Worm (Caenorhabditis elegans) whole organism, young adult: Measurements from ENCODE around the gene F49E12.8.
A peak's percentile ranks its signal among the peaks of the same experiment; 100 is the strongest.

Source experiments
- B0035.1 ChIP-seq: sonication (generic microtip); optimal IDR thresholded peaks from 2 replicates; lab custom pipeline; 2016; ENCODE audit warnings: missing genetic modification characterization, mild to moderate bottlenecking, missing compliant biosample characterization, missing genotype, missing genetic modification reagents
- C06A6.2 ChIP-seq: fragments of 200-800 bp; sonication (Bioruptor generic); conservative IDR thresholded peaks from 2 replicates; pipeline ENCODE4 v1.3.6; 2022; ENCODE audit warnings: missing genetic modification characterization, missing compliant biosample characterization
- F10E7.11 ChIP-seq: sonication (generic microtip); optimal IDR thresholded peaks from 2 replicates; lab custom pipeline; 2017; ENCODE audit warnings: mild to moderate bottlenecking, missing genetic modification characterization, moderate library complexity, missing compliant biosample characterization
- F22D6.2 ChIP-seq: sonication (generic microtip); optimal IDR thresholded peaks from 2 replicates; lab custom pipeline; 2016; ENCODE audit warnings: mild to moderate bottlenecking, missing genetic modification characterization, missing compliant biosample characterization
- F49E8.2 ChIP-seq: sonication (generic microtip); optimal IDR thresholded peaks from 3 replicates; lab custom pipeline; 2017; ENCODE audit warnings: missing genetic modification characterization, mild to moderate bottlenecking, missing compliant biosample characterization, antibody characterized with exemption, moderate library complexity; ENCODE audit not compliant: insufficient read depth
- F55B11.4 ChIP-seq: sonication (generic microtip); optimal IDR thresholded peaks from 2 replicates; lab custom pipeline; 2016; ENCODE audit warnings: missing compliant biosample characterization, missing genetic modification characterization, borderline replicate concordance; ENCODE audit not compliant: insufficient read depth
- F57A8.1 ChIP-seq: fragments of 200-800 bp; sonication (Bioruptor generic); optimal IDR thresholded peaks from 2 replicates; lab custom pipeline; 2018; ENCODE audit warnings: mild to moderate bottlenecking, missing genetic modification characterization, moderate library complexity, missing compliant biosample characterization
- F57C9.4 ChIP-seq: sonication (generic microtip); optimal IDR thresholded peaks from 2 replicates; lab custom pipeline; 2017; ENCODE audit warnings: mild to moderate bottlenecking, missing genetic modification characterization, missing compliant biosample characterization
- K12H6.12 ChIP-seq: fragments of 200-800 bp; sonication (Bioruptor generic); optimal IDR thresholded peaks from 2 replicates; lab custom pipeline; 2018; ENCODE audit warnings: mild to moderate bottlenecking, missing genetic modification characterization, missing compliant biosample characterization
- T07F8.4 ChIP-seq: sonication (generic microtip); optimal IDR thresholded peaks from 2 replicates; lab custom pipeline; 2016; ENCODE audit warnings: mild to moderate bottlenecking, missing genetic modification characterization, moderate library complexity, missing compliant biosample characterization
- Y79H2A.3 ChIP-seq: fragments of 200-800 bp; sonication (Bioruptor generic); conservative IDR thresholded peaks from 2 replicates; pipeline ENCODE4 v1.3.6; 2022; ENCODE audit warnings: missing genetic modification reagents, missing genetic modification characterization, missing compliant biosample characterization
- akir-1 ChIP-seq: fragments of 200-800 bp; sonication (Bioruptor generic); optimal IDR thresholded peaks from 2 replicates; lab custom pipeline; 2018; ENCODE audit warnings: mild to moderate bottlenecking, missing genetic modification characterization, moderate library complexity, missing compliant biosample characterization
- aptf-2 ChIP-seq: fragments of 200-800 bp; sonication (Bioruptor generic); conservative IDR thresholded peaks from 2 replicates; pipeline ENCODE4 v1.3.6; 2022; ENCODE audit warnings: missing genetic modification reagents, missing genetic modification characterization, missing compliant biosample characterization
- atf-7 ChIP-seq: sonication (generic microtip); optimal IDR thresholded peaks from 2 replicates; lab custom pipeline; 2017; ENCODE audit warnings: mild to moderate bottlenecking, missing genetic modification characterization, missing compliant biosample characterization
- attf-5 ChIP-seq: fragments of 200-800 bp; sonication (Bioruptor generic); optimal IDR thresholded peaks from 2 replicates; lab custom pipeline; 2018; ENCODE audit warnings: mild to moderate bottlenecking, missing genetic modification characterization, missing compliant biosample characterization
- ceh-27 ChIP-seq: fragments of 200-800 bp; sonication (Bioruptor generic); optimal IDR thresholded peaks from 2 replicates; lab custom pipeline; 2018; ENCODE audit warnings: mild to moderate bottlenecking, missing genetic modification characterization, moderate library complexity, missing compliant biosample characterization
- chd-7 ChIP-seq: sonication (generic microtip); optimal IDR thresholded peaks from 2 replicates; lab custom pipeline; 2016; ENCODE audit warnings: mild to moderate bottlenecking, missing genetic modification characterization, moderate library complexity, missing compliant biosample characterization
- dpl-1 ChIP-seq: fragments of 150-350 bp; optimal IDR thresholded peaks from 2 replicates; lab custom pipeline; 2014; ENCODE audit warnings: missing biosample characterization, missing genetic modification reagents, missing genetic modification characterization
- egl-18 ChIP-seq: fragments of 200-800 bp; sonication (Bioruptor generic); IDR thresholded peaks from 2 replicates; pipeline ENCODE4 v1.3.6; 2022; ENCODE audit warnings: missing genetic modification reagents, missing genetic modification characterization, missing compliant biosample characterization
- egrh-3 ChIP-seq: fragments of 200-800 bp; sonication (Bioruptor generic); IDR thresholded peaks from 2 replicates; pipeline ENCODE4 v1.3.6; 2022; ENCODE audit warnings: missing genetic modification reagents, missing genetic modification characterization, missing compliant biosample characterization
- hmg-1.2 ChIP-seq: fragments of 200-800 bp; sonication (Bioruptor generic); IDR thresholded peaks from 2 replicates; pipeline ENCODE4 v1.3.6; 2022; ENCODE audit warnings: missing genetic modification reagents, missing genetic modification characterization, missing compliant biosample characterization
- hrde-1 ChIP-seq: sonication (generic microtip); optimal IDR thresholded peaks from 2 replicates; lab custom pipeline; 2016; ENCODE audit warnings: missing genetic modification characterization, mild to moderate bottlenecking, missing compliant biosample characterization, moderate library complexity, missing genotype, missing genetic modification reagents, borderline replicate concordance
- hsf-1 ChIP-seq: fragments of 200-800 bp; sonication (Bioruptor generic); IDR thresholded peaks from 2 replicates; pipeline ENCODE4 v1.3.6; 2022; ENCODE audit warnings: missing genetic modification reagents, missing genetic modification characterization, missing compliant biosample characterization
- lag-1 ChIP-seq: fragments of 200-800 bp; sonication (Bioruptor generic); IDR thresholded peaks from 2 replicates; pipeline ENCODE4 v1.3.6; 2022; ENCODE audit warnings: missing genetic modification reagents, missing genetic modification characterization, missing compliant biosample characterization
- lir-1 ChIP-seq: fragments of 200-800 bp; sonication (Bioruptor generic); conservative IDR thresholded peaks from 2 replicates; pipeline ENCODE4 v1.3.6; 2022; ENCODE audit warnings: missing genetic modification reagents, missing genetic modification characterization, missing compliant biosample characterization
- lsl-1 ChIP-seq: fragments of 200-800 bp; sonication (Bioruptor generic); optimal IDR thresholded peaks from 2 replicates; lab custom pipeline; 2018; ENCODE audit warnings: mild to moderate bottlenecking, missing genetic modification characterization, moderate library complexity, missing compliant biosample characterization
- madf-8 ChIP-seq: fragments of 200-800 bp; sonication (Bioruptor generic); conservative IDR thresholded peaks from 2 replicates; pipeline ENCODE4 v1.3.6; 2022; ENCODE audit warnings: missing genetic modification reagents, missing genetic modification characterization, missing compliant biosample characterization
- mes-4 ChIP-seq: sonication (generic microtip); optimal IDR thresholded peaks from 2 replicates; lab custom pipeline; 2016; ENCODE audit warnings: missing genotype, missing genetic modification characterization, missing compliant biosample characterization
- nfya-2 ChIP-seq: fragments of 200-800 bp; sonication (Bioruptor generic); IDR thresholded peaks from 2 replicates; pipeline ENCODE4 v1.3.6; 2022; ENCODE audit warnings: missing genetic modification reagents, missing genetic modification characterization, missing compliant biosample characterization
- nhr-179 ChIP-seq: sonication (generic microtip); optimal IDR thresholded peaks from 2 replicates; lab custom pipeline; 2016; ENCODE audit warnings: mild to moderate bottlenecking, missing genetic modification characterization, missing compliant biosample characterization
- nhr-27 ChIP-seq: fragments of 200-800 bp; sonication (Bioruptor generic); optimal IDR thresholded peaks from 2 replicates; lab custom pipeline; 2018; ENCODE audit warnings: mild to moderate bottlenecking, missing genetic modification characterization, moderate library complexity, missing compliant biosample characterization
- nhr-80 ChIP-seq: sonication (generic microtip); optimal IDR thresholded peaks from 2 replicates; lab custom pipeline; 2016; ENCODE audit warnings: missing genetic modification characterization, missing compliant biosample characterization
- nhr-90 ChIP-seq: sonication (generic microtip); optimal IDR thresholded peaks from 2 replicates; lab custom pipeline; 2016; ENCODE audit warnings: missing genotype, mild to moderate bottlenecking, missing genetic modification characterization, missing compliant biosample characterization
- pha-4 ChIP-seq: fragments of 150-350 bp; sonication (generic microtip); optimal IDR thresholded peaks from 2 replicates; lab custom pipeline; 2014; ENCODE audit warnings: missing biosample characterization, missing genetic modification reagents, missing genetic modification characterization
- rec-8 ChIP-seq, 2 experiments: sonication (generic microtip); optimal IDR thresholded peaks; 2 replicates each; lab custom pipeline; 2016; ENCODE audit warnings: mild to moderate bottlenecking in 2 of 2, missing genetic modification characterization in 2 of 2, missing genetic modification reagents in 2 of 2, missing genotype in 2 of 2, missing biosample characterization in 1 of 2, missing compliant biosample characterization in 1 of 2, moderate library complexity in 1 of 2
- repo-1 ChIP-seq: sonication (generic microtip); optimal IDR thresholded peaks from 2 replicates; lab custom pipeline; 2017; ENCODE audit warnings: mild to moderate bottlenecking, missing genetic modification characterization, missing compliant biosample characterization
- snpc-1.3 ChIP-seq: sonication (generic microtip); optimal IDR thresholded peaks from 2 replicates; lab custom pipeline; 2017; ENCODE audit warnings: missing genetic modification characterization, mild to moderate bottlenecking, missing compliant biosample characterization, antibody characterized with exemption, moderate library complexity, missing genotype, missing genetic modification reagents; ENCODE audit not compliant: insufficient read depth
- snpc-4 ChIP-seq, 5 experiments: fragments of 150-350 bp in 1 of 5; sonication (generic microtip) in 4 of 5; optimal IDR thresholded peaks; 2 replicates each; lab custom pipeline; 2014 to 2018; ENCODE audit warnings: missing genetic modification characterization in 5 of 5, missing biosample characterization in 3 of 5, antibody characterized with exemption in 2 of 5, mild to moderate bottlenecking in 2 of 5, missing compliant biosample characterization in 2 of 5, missing genotype in 2 of 5, moderate library complexity in 2 of 5, missing genetic modification reagents in 1 of 5
- somi-1 ChIP-seq: fragments of 200-800 bp; sonication (Bioruptor generic); optimal IDR thresholded peaks from 2 replicates; lab custom pipeline; 2018; ENCODE audit warnings: mild to moderate bottlenecking, missing genetic modification characterization, missing compliant biosample characterization
- tlf-1 ChIP-seq: fragments of 200-800 bp; sonication (Bioruptor generic); optimal IDR thresholded peaks from 2 replicates; lab custom pipeline; 2018; ENCODE audit warnings: mild to moderate bottlenecking, missing genetic modification characterization, missing compliant biosample characterization
- unc-130 ChIP-seq: sonication (generic microtip); optimal IDR thresholded peaks from 2 replicates; lab custom pipeline; 2016; ENCODE audit warnings: missing genetic modification reagents, missing genetic modification characterization, missing compliant biosample characterization
- unc-62 ChIP-seq: fragments of 150-350 bp; optimal IDR thresholded peaks from 2 replicates; lab custom pipeline; 2014; ENCODE audit warnings: missing biosample characterization, missing genetic modification reagents, missing genetic modification characterization
- ztf-22 ChIP-seq: fragments of 200-800 bp; sonication (Bioruptor generic); optimal IDR thresholded peaks from 2 replicates; lab custom pipeline; 2018; ENCODE audit warnings: mild to moderate bottlenecking, missing genetic modification characterization, moderate library complexity, missing compliant biosample characterization
- ztf-25 ChIP-seq: fragments of 200-800 bp; sonication (Bioruptor generic); IDR thresholded peaks from 2 replicates; pipeline ENCODE4 v1.3.6; 2022; ENCODE audit warnings: missing genetic modification reagents, missing genetic modification characterization, missing compliant biosample characterization
- ztf-6 ChIP-seq: fragments of 200-800 bp; sonication (Bioruptor generic); IDR thresholded peaks from 2 replicates; pipeline ENCODE4 v1.3.6; 2022; ENCODE audit warnings: missing genetic modification reagents, missing genetic modification characterization, missing compliant biosample characterization

The F49E12.8 gene

DNA sequence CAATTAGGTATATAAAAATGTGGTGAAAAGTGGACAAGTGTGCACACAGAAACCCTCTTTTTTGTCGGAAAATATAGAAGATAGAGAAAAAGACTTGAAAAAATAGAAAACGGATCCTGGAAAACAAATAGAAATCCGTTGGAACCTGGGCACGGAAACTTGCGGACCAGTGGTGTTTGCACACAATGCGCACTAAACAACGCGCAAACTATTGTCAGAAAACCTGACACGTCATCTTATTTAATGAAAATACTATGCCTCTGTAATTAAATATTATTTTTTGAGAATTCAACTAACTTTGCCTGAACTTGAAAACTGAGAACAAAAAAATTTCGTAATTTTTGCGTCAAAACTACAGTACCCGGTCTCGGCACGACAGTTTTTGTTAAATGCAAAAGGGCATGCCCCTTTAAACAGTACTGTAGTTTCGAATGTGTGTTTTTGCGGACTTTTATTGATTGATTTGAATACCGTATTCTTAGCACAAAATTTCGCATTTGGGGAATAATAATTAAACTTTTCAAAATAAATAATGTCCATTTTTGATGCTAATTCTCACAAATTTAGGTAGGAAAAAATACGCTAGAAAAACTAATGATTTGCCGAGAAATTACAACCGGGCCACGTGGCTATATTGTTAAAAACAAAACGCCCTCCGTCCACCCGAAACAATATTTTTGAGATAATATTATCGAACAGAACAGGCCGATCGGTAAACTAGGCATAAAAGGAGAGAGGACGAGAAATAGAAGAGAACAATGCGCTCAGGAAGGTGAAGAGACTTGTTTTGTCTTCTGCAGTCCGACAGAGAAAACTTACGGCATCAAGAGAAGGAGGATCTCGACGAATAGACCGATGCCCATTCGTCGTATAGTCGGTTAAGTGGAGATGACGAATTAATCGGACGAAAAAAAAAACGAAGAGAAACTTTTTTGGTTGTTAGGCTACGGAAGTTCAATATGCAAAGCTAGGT, 35.1 kb upstream of the F49E12.8 start (continued):
- TF ChIP-seq F49E8.2 (tag; lab: Kevin White, UChicago), result peak; percentile 72
- TF ChIP-seq snpc-4 (GFP tag; optimal IDR thresholded peaks at IDR 0.05; lab: Kevin White, UChicago), result no peak
- no peak for TF ChIP-seq snpc-4 (tag; optimal IDR thresholded peaks at IDR 0.05; lab: Kevin White, UChicago)
- no peak for TF ChIP-seq T07F8.4 (tag; lab: Kevin White, UChicago)
- no peak for TF ChIP-seq lag-1
- TF ChIP-seq F55B11.4 (tag; lab: Kevin White, UChicago), result no peak
- peak; percentile 98 for TF ChIP-seq lsl-1 (GFP tag; lab: Kevin White, UChicago)
- TF ChIP-seq ztf-22, result no peak
- no peak for TF ChIP-seq rec-8 (tag; optimal IDR thresholded peaks at IDR 0.05; lab: Kevin White, UChicago)
- no peak for TF ChIP-seq attf-5 (GFP tag; lab: Kevin White, UChicago)
- TF ChIP-seq ztf-25 (GFP tag; lab: Robert Waterston, UW), result no peak
- TF ChIP-seq F57A8.1 (GFP tag; lab: Kevin White, UChicago), result no peak
- no peak for TF ChIP-seq akir-1 (GFP tag; lab: Kevin White, UChicago)
- no peak for TF ChIP-seq lir-1 (GFP tag; lab: Robert Waterston, UW)
- TF ChIP-seq hmg-1.2 (GFP tag; lab: Robert Waterston, UW), result peak; percentile 15; the same call in 1 of the 2 replicates
- TF ChIP-seq ztf-6 (GFP tag; lab: Robert Waterston, UW), result no peak
- no peak for TF ChIP-seq nfya-2 (GFP tag; lab: Robert Waterston, UW)
- no peak for TF ChIP-seq F10E7.11 (tag; lab: Kevin White, UChicago)
- TF ChIP-seq K12H6.12 (tag; lab: Kevin White, UChicago), result no peak
- TF ChIP-seq chd-7 (tag; lab: Kevin White, UChicago), result no peak
- no peak for TF ChIP-seq ceh-27 (GFP tag; lab: Kevin White, UChicago)
- TF ChIP-seq aptf-2 (GFP tag; lab: Robert Waterston, UW), result no peak
- TF ChIP-seq tlf-1 (GFP tag; lab: Kevin White, UChicago), result no peak
- no peak for TF ChIP-seq F22D6.2 (tag; lab: Kevin White, UChicago)
- no peak for TF ChIP-seq pha-4 (tag; lab: Kevin White, UChicago)
- no peak for TF ChIP-seq atf-7 (tag; lab: Kevin White, UChicago)
- TF ChIP-seq nhr-179 (tag; lab: Kevin White, UChicago), result no peak
- no peak for TF ChIP-seq Y79H2A.3 (GFP tag; lab: Robert Waterston, UW)
- TF ChIP-seq nhr-80 (tag; lab: Kevin White, UChicago), result no peak
- no peak for TF ChIP-seq somi-1
- no peak for TF ChIP-seq dpl-1 (GFP tag; lab: Kevin White, UChicago)
- no peak for TF ChIP-seq C06A6.2 (GFP tag; lab: Robert Waterston, UW)
- TF ChIP-seq nhr-27 (tag; lab: Kevin White, UChicago), result no peak
- no peak for TF ChIP-seq hrde-1
- no peak for TF ChIP-seq unc-62 (GFP tag; lab: Kevin White, UChicago)
- no peak for TF ChIP-seq unc-130
- TF ChIP-seq snpc-1.3, result no peak
- no peak for TF ChIP-seq repo-1
- no peak for TF ChIP-seq mes-4
- TF ChIP-seq madf-8, result peak; percentile 64
- TF ChIP-seq B0035.1 (tag; lab: Kevin White, UChicago), result no peak
- TF ChIP-seq hsf-1, result no peak
- TF ChIP-seq nhr-90, result no peak
- no peak for TF ChIP-seq egrh-3 (GFP tag; lab: Robert Waterston, UW)
- TF ChIP-seq F57C9.4, result no peak
- no peak for TF ChIP-seq egl-18 (GFP tag; lab: Robert Waterston, UW)
